Worm (Caenorhabditis elegans) whole organism, L1 larva: ENCODE measurements around the gene F36H5.10.

ENCODE experiments used
- C16A3.4 ChIP-seq: fragments of 150-350 bp; optimal IDR thresholded peaks from 2 replicates; lab custom pipeline; 2014; ENCODE audit warnings: missing biosample characterization, missing genetic modification characterization
- C34B4.2 ChIP-seq: sonication (generic microtip); optimal IDR thresholded peaks from 2 replicates; lab custom pipeline; 2017; ENCODE audit warnings: mild to moderate bottlenecking, missing genetic modification characterization, missing compliant biosample characterization
- Y116A8C.19 ChIP-seq: sonication (generic microtip); optimal IDR thresholded peaks from 2 replicates; lab custom pipeline; 2016; ENCODE audit warnings: missing compliant biosample characterization, missing genetic modification characterization, borderline replicate concordance
- aly-2 ChIP-seq: fragments of 150-350 bp; optimal IDR thresholded peaks from 2 replicates; lab custom pipeline; 2014; ENCODE audit warnings: missing biosample characterization, missing genetic modification characterization
- blmp-1 ChIP-seq: fragments of 150-350 bp; optimal IDR thresholded peaks from 2 replicates; lab custom pipeline; 2014; ENCODE audit warnings: missing biosample characterization, missing genetic modification characterization
- ceh-63 ChIP-seq: fragments of 200-800 bp; sonication (Bioruptor generic); optimal IDR thresholded peaks from 2 replicates; lab custom pipeline; 2018; ENCODE audit warnings: mild to moderate bottlenecking, missing genetic modification characterization, missing compliant biosample characterization
- ceh-8 ChIP-seq: fragments of 200-800 bp; sonication (Bioruptor generic); optimal IDR thresholded peaks from 2 replicates; lab custom pipeline; 2018; ENCODE audit warnings: mild to moderate bottlenecking, missing genetic modification characterization, moderate library complexity, missing compliant biosample characterization
- dsc-1 ChIP-seq: sonication (generic microtip); optimal IDR thresholded peaks from 2 replicates; lab custom pipeline; 2016; ENCODE audit warnings: mild to moderate bottlenecking, missing genetic modification characterization, missing compliant biosample characterization
- efl-3 ChIP-seq: fragments of 200-800 bp; sonication (Bioruptor generic); optimal IDR thresholded peaks from 2 replicates; lab custom pipeline; 2018; ENCODE audit warnings: mild to moderate bottlenecking, missing genetic modification characterization, missing compliant biosample characterization
- egl-27 ChIP-seq, 2 experiments: fragments of 150-350 bp in 1 of 2; sonication (generic microtip); optimal IDR thresholded peaks; 3 replicates each; lab custom pipeline; 2017 to 2018; ENCODE audit warnings: missing biosample characterization in 2 of 2, missing genetic modification characterization in 2 of 2, missing genetic modification reagents in 2 of 2
- ets-5 ChIP-seq: fragments of 200-800 bp; sonication (Bioruptor generic); IDR thresholded peaks from 2 replicates; pipeline ENCODE4 v1.3.6; 2022; ENCODE audit warnings: missing genetic modification characterization, missing compliant biosample characterization
- hlh-4 ChIP-seq: sonication (generic microtip); optimal IDR thresholded peaks from 2 replicates; lab custom pipeline; 2016; ENCODE audit warnings: mild to moderate bottlenecking, missing genetic modification characterization, missing compliant biosample characterization
- lin-14 ChIP-seq: fragments of 200-800 bp; sonication (Bioruptor generic); optimal IDR thresholded peaks from 2 replicates; lab custom pipeline; 2018; ENCODE audit warnings: mild to moderate bottlenecking, missing genetic modification characterization, moderate library complexity, missing compliant biosample characterization
- lin-15B ChIP-seq: fragments of 150-350 bp; sonication (generic microtip); optimal IDR thresholded peaks from 3 replicates; lab custom pipeline; 2014; ENCODE audit warnings: missing biosample characterization, missing genetic modification characterization
- lin-35 ChIP-seq, 2 experiments: fragments of 150-350 bp; optimal IDR thresholded peaks; 2 replicates each; lab custom pipeline; 2014; ENCODE audit warnings: missing biosample characterization in 2 of 2, missing genetic modification characterization in 2 of 2, missing genetic modification reagents in 2 of 2
- mep-1 ChIP-seq: fragments of 150-350 bp; optimal IDR thresholded peaks from 2 replicates; lab custom pipeline; 2014; ENCODE audit warnings: missing biosample characterization, missing genetic modification characterization
- nhr-11 ChIP-seq: fragments of 150-350 bp; optimal IDR thresholded peaks from 2 replicates; lab custom pipeline; 2014; ENCODE audit warnings: missing biosample characterization, missing genetic modification characterization
- nhr-12 ChIP-seq: sonication (generic microtip); optimal IDR thresholded peaks from 2 replicates; lab custom pipeline; 2017; ENCODE audit warnings: missing biosample characterization, missing genetic modification characterization
- nhr-20 ChIP-seq: sonication (generic microtip); optimal IDR thresholded peaks from 2 replicates; lab custom pipeline; 2016; ENCODE audit warnings: mild to moderate bottlenecking, missing genetic modification characterization, missing compliant biosample characterization
- nhr-237 ChIP-seq: fragments of 150-350 bp; optimal IDR thresholded peaks from 2 replicates; lab custom pipeline; 2014; ENCODE audit warnings: missing biosample characterization, missing genetic modification characterization
- nhr-47 ChIP-seq: sonication (generic microtip); optimal IDR thresholded peaks from 2 replicates; lab custom pipeline; 2016; ENCODE audit warnings: mild to moderate bottlenecking, missing genetic modification characterization, moderate library complexity, missing compliant biosample characterization
- nhr-84 ChIP-seq: sonication (generic microtip); optimal IDR thresholded peaks from 2 replicates; lab custom pipeline; 2017; ENCODE audit warnings: missing biosample characterization, missing genetic modification characterization
- nhr-85 ChIP-seq: sonication (generic microtip); peaks from one replicate; lab custom pipeline; 2016; ENCODE audit warnings: missing genetic modification characterization, inconsistent platforms, missing compliant biosample characterization
- pax-3 ChIP-seq: fragments of 200-800 bp; sonication (Bioruptor generic); optimal IDR thresholded peaks from 2 replicates; lab custom pipeline; 2018; ENCODE audit warnings: mild to moderate bottlenecking, missing genetic modification characterization, moderate library complexity, missing compliant biosample characterization
- pqm-1 ChIP-seq: sonication (generic microtip); optimal IDR thresholded peaks from 3 replicates; lab custom pipeline; 2017; ENCODE audit warnings: missing biosample characterization, missing genetic modification characterization
- sox-4 ChIP-seq: sonication (generic microtip); optimal IDR thresholded peaks from 2 replicates; lab custom pipeline; 2016; ENCODE audit warnings: missing genetic modification characterization, missing compliant biosample characterization
- sptf-1 ChIP-seq: fragments of 150-350 bp; optimal IDR thresholded peaks from 2 replicates; lab custom pipeline; 2014; ENCODE audit warnings: missing biosample characterization, missing genetic modification characterization
- tbx-2 ChIP-seq: sonication (generic microtip); optimal IDR thresholded peaks from 2 replicates; lab custom pipeline; 2016; ENCODE audit warnings: missing genetic modification characterization, missing compliant biosample characterization
- tlp-1 ChIP-seq: fragments of 150-350 bp; optimal IDR thresholded peaks from 2 replicates; lab custom pipeline; 2014; ENCODE audit warnings: missing biosample characterization, missing genetic modification characterization
- unc-130 ChIP-seq: fragments of 150-350 bp; optimal IDR thresholded peaks from 2 replicates; lab custom pipeline; 2017; ENCODE audit warnings: missing biosample characterization, missing genetic modification characterization, inconsistent platforms
- unc-30 ChIP-seq: sonication (generic microtip); optimal IDR thresholded peaks from 2 replicates; lab custom pipeline; 2017; ENCODE audit warnings: missing biosample characterization, missing genetic modification characterization
- vab-15 ChIP-seq: sonication (generic microtip); optimal IDR thresholded peaks from 2 replicates; lab custom pipeline; 2017; ENCODE audit warnings: missing genotype, mild to moderate bottlenecking, missing genetic modification characterization, missing compliant biosample characterization
- xbp-1 ChIP-seq: sonication (generic microtip); optimal IDR thresholded peaks from 2 replicates; lab custom pipeline; 2016; ENCODE audit warnings: missing genetic modification characterization, missing compliant biosample characterization
- ztf-11 ChIP-seq, 2 experiments: sonication (generic microtip); optimal IDR thresholded peaks; 2 replicates each; lab custom pipeline; 2016 to 2017; ENCODE audit warnings: missing genetic modification characterization in 2 of 2, missing biosample characterization in 1 of 2, missing compliant biosample characterization in 1 of 2
- ztf-4 ChIP-seq: fragments of 150-350 bp; optimal IDR thresholded peaks from 2 replicates; lab custom pipeline; 2014; ENCODE audit warnings: missing biosample characterization, missing genetic modification characterization

F36H5.10 gene

DNA sequence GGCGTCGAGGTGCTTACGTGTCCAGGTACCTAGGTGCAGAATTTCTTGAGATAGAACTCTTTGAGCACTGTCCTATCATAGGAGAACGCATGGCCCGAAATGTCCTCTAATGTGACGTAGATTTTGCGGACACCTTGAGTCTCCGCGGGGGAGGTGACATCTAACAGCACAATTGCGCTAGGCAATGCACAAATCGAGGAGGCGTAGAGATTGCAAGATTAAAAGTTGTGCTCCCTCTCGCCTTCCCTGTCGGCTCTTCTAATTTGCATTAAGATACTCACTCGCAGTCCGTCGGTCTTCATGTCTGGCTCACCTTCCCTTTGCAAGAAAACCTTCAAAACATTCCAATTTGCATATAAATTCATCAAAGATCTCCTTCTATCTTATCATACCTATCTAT lies 2.5 kb downstream of the F36H5.10 start, which contains the start of gene F36H5.18:
F36H5.18 (plus strand) TSS at position 301 of the 400 bp plus-strand sequence.
- TF ChIP-seq lin-15B (tag; lab: Kevin White, UChicago) (no peak), egl-27 (tag; optimal IDR thresholded peaks at IDR 0.05; lab: Kevin White, UChicago) (no peak), nhr-20 (tag; lab: Kevin White, UChicago) (no peak), ztf-4 (tag; lab: Kevin White, UChicago) (no peak), C34B4.2 (tag; lab: Kevin White, UChicago) (no peak), efl-3 (no peak), unc-130 (tag; lab: Kevin White, UChicago) (no peak), nhr-237 (tag; lab: Kevin White, UChicago) (no peak), blmp-1 (tag; lab: Kevin White, UChicago) (no peak), hlh-4 (no peak), tlp-1 (no peak), dsc-1 (tag; lab: Kevin White, UChicago) (no peak), sox-4 (tag; lab: Kevin White, UChicago) (no peak)

DNA sequence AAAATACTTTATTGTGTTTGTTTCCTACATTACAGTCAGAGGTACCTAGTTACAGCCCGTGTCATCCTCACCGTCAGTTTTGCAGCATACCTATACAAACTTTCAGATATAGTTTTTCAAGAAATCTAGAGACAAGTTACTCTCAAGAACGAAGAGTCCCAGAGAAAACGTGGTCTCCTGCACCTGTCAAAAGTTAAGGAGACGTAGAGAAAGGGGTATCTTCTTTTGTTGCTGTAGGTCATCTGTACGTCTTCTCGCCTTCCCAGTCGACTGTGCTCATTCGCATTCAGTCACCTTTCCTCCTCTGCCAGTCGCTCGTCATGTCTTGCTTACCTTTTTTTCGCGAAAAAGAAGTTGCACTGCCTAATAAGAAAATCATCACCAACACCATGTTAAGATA lies 4.4 kb downstream of the F36H5.10 start, which contains the start of gene F36H5.4:
F36H5.4 (plus strand) TSS at position 301 of the 400 bp plus-strand sequence.
- TF ChIP-seq sox-4 (tag; lab: Kevin White, UChicago), result no peak
- TF ChIP-seq sptf-1, result no peak
- no peak for TF ChIP-seq ceh-63 (GFP tag; lab: Kevin White, UChicago)
- no peak for TF ChIP-seq ztf-11 (tag; optimal IDR thresholded peaks at IDR 0.05; lab: Kevin White, UChicago)
- TF ChIP-seq nhr-20 (tag; lab: Kevin White, UChicago), result no peak
- TF ChIP-seq C16A3.4 (tag; lab: Kevin White, UChicago), result no peak
- no peak for TF ChIP-seq blmp-1 (tag; lab: Kevin White, UChicago)
- TF ChIP-seq lin-14 (GFP tag; lab: Kevin White, UChicago), result no peak
- TF ChIP-seq nhr-12, result no peak
- TF ChIP-seq xbp-1 (tag; lab: Kevin White, UChicago), result no peak
- TF ChIP-seq unc-30, result no peak
- no peak for TF ChIP-seq pax-3 (tag; lab: Kevin White, UChicago)
- TF ChIP-seq ceh-8, result no peak
- no peak for TF ChIP-seq nhr-11 (tag; lab: Kevin White, UChicago)

- TF ChIP-seq C16A3.4 (tag; lab: Kevin White, UChicago) (no peak), ztf-11 (tag; optimal IDR thresholded peaks at IDR 0.05; lab: Kevin White, UChicago) (no peak), vab-15 (tag; lab: Kevin White, UChicago) (no peak), nhr-47 (tag; lab: Kevin White, UChicago) (no peak), xbp-1 (tag; lab: Kevin White, UChicago) (no peak), unc-130 (tag; lab: Kevin White, UChicago) (no peak)
Measured at ce11 chrII:1763072-1763471, 5.9 kb downstream of the F36H5.10 start, which contains the start of gene math-28. Gene math-28 (plus strand): TSS chrII:1763372.

ce11 chrII:1766715-1767114 lies 9.6 kb downstream of the F36H5.10 start:
- TF ChIP-seq nhr-84, result no peak
- TF ChIP-seq ets-5 (GFP tag; lab: Robert Waterston, UW), result no peak
- TF ChIP-seq Y116A8C.19 (tag; lab: Kevin White, UChicago), result no peak
- TF ChIP-seq lin-35 (GFP tag; optimal IDR thresholded peaks at IDR 0.05; lab: Kevin White, UChicago), result no peak
- no peak for TF ChIP-seq nhr-85
- TF ChIP-seq C34B4.2 (tag; lab: Kevin White, UChicago), result no peak
- no peak for TF ChIP-seq tbx-2 (tag; lab: Kevin White, UChicago)
- no peak for TF ChIP-seq ceh-63 (GFP tag; lab: Kevin White, UChicago)
- no peak for TF ChIP-seq aly-2 (tag; lab: Kevin White, UChicago)
- no peak for TF ChIP-seq ceh-8
- no peak for TF ChIP-seq xbp-1 (tag; lab: Kevin White, UChicago)
- TF ChIP-seq blmp-1 (tag; lab: Kevin White, UChicago), result no peak
- no peak for TF ChIP-seq mep-1
- no peak for TF ChIP-seq dsc-1 (tag; lab: Kevin White, UChicago)
- no peak for TF ChIP-seq pqm-1 (tag; lab: Kevin White, UChicago)
